Worm (Caenorhabditis elegans): ENCODE measurements around the gene sru-42.

sru-42 gene

DNA sequence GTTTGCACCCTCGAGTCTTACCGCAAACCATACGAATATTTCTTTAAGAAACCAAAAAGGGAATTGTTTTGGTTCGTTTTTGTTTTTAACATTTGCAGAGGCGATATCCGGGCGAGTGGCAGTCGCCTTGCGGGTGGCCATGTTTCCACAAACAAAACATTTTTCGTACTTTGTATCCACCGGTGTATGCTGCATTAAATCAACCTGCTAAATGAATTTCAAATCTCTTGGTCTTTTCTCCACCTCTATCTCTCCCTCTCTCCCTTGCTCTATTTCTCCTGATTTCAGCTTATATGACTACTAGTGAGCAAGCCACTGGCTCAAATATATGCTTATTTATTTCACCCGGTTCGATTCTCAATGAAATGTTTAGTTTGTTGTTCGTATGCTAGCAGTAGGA lies 27.0 kb downstream of the sru-42 start, which contains the start of gene nhr-52:
nhr-52 (plus strand) TSS at position 301 of the 400 bp plus-strand sequence.
- TF ChIP-seq madf-9 (GFP tag; conservative IDR thresholded peaks at IDR 0.05) (no peak), mdl-1 (tag; optimal IDR thresholded peaks at IDR 0.05) (no peak), lin-39 (tag; optimal IDR thresholded peaks at IDR 0.05) (no peak), duxl-1 (tag; optimal IDR thresholded peaks at IDR 0.05; ENCODE audit: poor library complexity) (no peak), ZK546.5 (tag; optimal IDR thresholded peaks at IDR 0.05) (no peak), saeg-2 (GFP tag; IDR thresholded peaks at IDR 0.05) (no peak), R02D3.7 (tag; optimal IDR thresholded peaks at IDR 0.05) (no peak), unc-130 (GFP tag; optimal IDR thresholded peaks at IDR 0.05) (no peak), nhr-76 (tag; optimal IDR thresholded peaks at IDR 0.05) (no peak), zip-2 (tag; optimal IDR thresholded peaks at IDR 0.05) (no peak), set-16 (GFP tag; IDR thresholded peaks at IDR 0.05) (no peak), arid-1 (GFP tag; conservative IDR thresholded peaks at IDR 0.05) (no peak), nhr-111 (GFP tag; optimal IDR thresholded peaks at IDR 0.05) (no peak), tra-1 (GFP tag; IDR thresholded peaks at IDR 0.05) (no peak), lir-3 (tag; optimal IDR thresholded peaks at IDR 0.05) (no peak), zfp-3 (GFP tag; conservative IDR thresholded peaks at IDR 0.05) (no peak), Y48G9A.11 (GFP tag; IDR thresholded peaks at IDR 0.05) (no peak), D1046.2 (GFP tag; IDR thresholded peaks at IDR 0.05) (no peak)

DNA sequence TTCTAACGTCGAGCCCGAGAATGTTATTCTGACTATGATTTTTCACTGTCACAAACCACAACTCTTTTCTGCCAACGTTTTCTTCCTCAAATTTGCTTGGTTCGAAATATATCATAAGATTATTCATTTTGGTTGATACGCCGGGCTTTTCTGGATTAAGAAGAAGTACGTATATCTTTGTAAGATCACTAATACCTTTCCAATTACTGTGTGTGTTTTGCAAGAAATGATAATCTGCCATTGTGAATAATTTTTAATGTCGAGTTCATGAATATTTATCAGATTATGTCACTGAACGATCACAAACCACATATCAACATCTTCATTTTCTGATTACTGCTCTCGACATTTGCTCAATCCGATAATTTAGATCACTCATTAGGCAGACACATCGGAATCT lies 35.3 kb downstream of the sru-42 start, which contains the start of gene nhr-196:
nhr-196 (plus strand) TSS at position 118 of the 400 bp plus-strand sequence.
- TF ChIP-seq ctbp-1 (GFP tag; IDR thresholded peaks at IDR 0.05) (no peak), F10B5.3 (tag; optimal IDR thresholded peaks at IDR 0.05) (no peak), zfp-2 (tag; optimal IDR thresholded peaks at IDR 0.05) (no peak), mxl-2 (GFP tag; conservative IDR thresholded peaks at IDR 0.05) (no peak), lim-7 (GFP tag; IDR thresholded peaks at IDR 0.05) (no peak), egl-27 (tag; optimal IDR thresholded peaks at IDR 0.05) (no peak), nhr-77 (tag; optimal IDR thresholded peaks at IDR 0.05) (no peak), mdl-1 (tag; optimal IDR thresholded peaks at IDR 0.05) (no peak), fos-1 (tag; optimal IDR thresholded peaks at IDR 0.05) (no peak), nhr-41 (GFP tag; IDR thresholded peaks at IDR 0.05) (no peak), lir-3 (tag; optimal IDR thresholded peaks at IDR 0.05) (no peak)

DNA sequence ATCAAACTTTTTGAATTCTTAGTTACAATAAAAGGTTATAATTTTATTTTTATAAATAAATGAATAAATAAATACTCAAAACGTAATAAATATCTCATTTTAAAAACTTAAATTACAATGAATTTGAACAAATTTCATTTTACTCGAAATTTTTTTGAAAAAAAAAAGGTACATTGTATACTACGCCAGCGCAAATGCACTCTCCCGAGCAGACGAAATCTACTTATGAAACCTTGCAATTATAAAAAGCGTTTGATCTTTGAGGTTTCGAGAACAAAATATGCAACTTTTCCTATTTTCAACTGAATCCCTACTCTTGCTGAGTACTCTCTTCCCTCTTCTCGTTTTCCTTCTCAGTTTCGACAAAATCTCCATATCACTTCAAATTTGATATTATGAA lies 37.4 kb downstream of the sru-42 start, which contains the start of gene nhr-197:
nhr-197 (plus strand) TSS at position 301 of the 400 bp plus-strand sequence.
- no peak for TF ChIP-seq unc-130 (GFP tag; optimal IDR thresholded peaks at IDR 0.05)
- TF ChIP-seq ceh-20 (GFP tag; IDR thresholded peaks at IDR 0.05) = no peak
- TF ChIP-seq unc-62 (GFP tag; optimal IDR thresholded peaks at IDR 0.05 in 1 of 2) = peak in 1 of 2 experiments; percentile 57
- TF ChIP-seq unc-62 (tag; optimal IDR thresholded peaks at IDR 0.05) = no peak

DNA sequence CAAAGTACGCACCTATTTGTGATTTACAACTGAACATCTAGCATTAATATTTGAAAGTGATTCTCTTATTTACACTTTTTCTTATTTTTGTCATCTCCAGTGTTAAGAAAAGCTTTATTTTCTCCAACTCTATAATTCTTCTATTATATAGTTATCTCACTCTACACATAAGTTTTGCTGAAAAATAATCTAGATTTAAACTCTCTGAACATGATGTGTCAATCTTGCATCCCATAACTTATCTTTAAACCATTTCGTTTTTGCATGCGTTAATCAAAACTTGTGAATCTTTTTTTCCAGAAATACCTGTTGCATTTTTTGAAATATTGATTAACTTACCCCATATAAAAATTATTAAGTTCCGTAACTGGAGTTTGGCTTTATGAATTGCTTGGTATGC lies 39.7 kb downstream of the sru-42 start, which contains the start of gene nhr-268:
nhr-268 (plus strand) TSS at position 301 of the 400 bp plus-strand sequence.
- TF ChIP-seq jun-1 (tag; optimal IDR thresholded peaks at IDR 0.05) (no peak), ceh-62 (tag; optimal IDR thresholded peaks at IDR 0.05) (no peak), dmd-8 (GFP tag; IDR thresholded peaks at IDR 0.05) (no peak), ztf-11 (tag; optimal IDR thresholded peaks at IDR 0.05) (no peak), ceh-82 (tag; optimal IDR thresholded peaks at IDR 0.05) (no peak), sdz-12 (GFP tag; optimal IDR thresholded peaks at IDR 0.05) (no peak), mep-1 (tag; optimal IDR thresholded peaks at IDR 0.05) (no peak), Y75B8A.6 (GFP tag; IDR thresholded peaks at IDR 0.05) (no peak), ctbp-1 (GFP tag; IDR thresholded peaks at IDR 0.05) (no peak), gei-8 (GFP tag; optimal IDR thresholded peaks at IDR 0.05) (no peak), nhr-76 (tag; optimal IDR thresholded peaks at IDR 0.05) (no peak)
